Worm (Caenorhabditis elegans): Measurements from ENCODE around the gene C25E10.11.

DNA sequence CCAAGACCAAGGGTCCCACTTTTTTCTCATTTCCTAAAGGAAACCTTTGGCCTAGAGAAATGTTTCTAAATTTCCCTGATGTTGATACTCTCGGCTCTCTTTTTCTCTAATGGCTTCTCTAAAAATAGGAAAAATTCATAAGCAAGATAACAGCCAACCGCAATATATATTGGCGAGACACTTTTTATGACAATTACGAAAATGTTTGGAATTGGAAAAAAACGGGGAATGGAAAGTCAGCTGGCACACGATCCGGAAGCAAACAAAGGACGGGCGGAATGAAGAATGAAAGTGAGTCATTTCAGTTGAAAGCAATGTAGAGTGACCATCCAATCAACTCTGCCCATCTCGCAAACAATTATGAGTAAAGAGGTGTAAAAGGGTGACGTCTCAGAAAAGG lies 22.9 kb upstream of the C25E10.11 start:
- TF ChIP-seq fkh-10 (GFP tag; optimal IDR thresholded peaks at IDR 0.05) = no peak
- TF ChIP-seq fkh-2 (tag; optimal IDR thresholded peaks at IDR 0.05) = no peak
- TF ChIP-seq nhr-237 (tag; optimal IDR thresholded peaks at IDR 0.05) = no peak
- no peak for TF ChIP-seq nhr-77 (tag; optimal IDR thresholded peaks at IDR 0.05)
- TF ChIP-seq ZK546.5 (tag; optimal IDR thresholded peaks at IDR 0.05) = no peak
- TF ChIP-seq sea-2 (GFP tag; optimal IDR thresholded peaks at IDR 0.05) = no peak
